Worm (Caenorhabditis elegans) whole organism, L2 larva: ENCODE measurements around the gene ptr-3.
A peak's percentile ranks its signal among the peaks of the same experiment; 100 is the strongest.

ENCODE experiments used
- C34F6.9 ChIP-seq: fragments of 150-350 bp; optimal IDR thresholded peaks from 2 replicates; lab custom pipeline; 2014; ENCODE audit warnings: missing biosample characterization, missing genetic modification characterization
- F13H6.1 ChIP-seq: sonication (generic microtip); optimal IDR thresholded peaks from 2 replicates; lab custom pipeline; 2016; ENCODE audit warnings: missing genetic modification characterization, missing compliant biosample characterization
- ZK546.5 ChIP-seq: sonication (generic microtip); optimal IDR thresholded peaks from 2 replicates; lab custom pipeline; 2017; ENCODE audit warnings: missing biosample characterization, missing genetic modification characterization
- alr-1 ChIP-seq: fragments of 150-350 bp; optimal IDR thresholded peaks from 2 replicates; lab custom pipeline; 2014; ENCODE audit warnings: missing biosample characterization, missing genetic modification characterization
- aly-2 ChIP-seq: fragments of 150-350 bp; optimal IDR thresholded peaks from 2 replicates; lab custom pipeline; 2014; ENCODE audit warnings: missing biosample characterization, missing genetic modification characterization
- ama-1 ChIP-seq: fragments of 150-350 bp; optimal IDR thresholded peaks from 2 replicates; lab custom pipeline; 2018; ENCODE audit warnings: inconsistent platforms
- blmp-1 ChIP-seq: sonication (generic microtip); optimal IDR thresholded peaks from 2 replicates; lab custom pipeline; 2017; ENCODE audit warnings: missing genetic modification characterization, mild to moderate bottlenecking, missing compliant biosample characterization, antibody characterized with exemption, moderate library complexity; ENCODE audit not compliant: insufficient read depth
- ceh-16 ChIP-seq: fragments of 150-350 bp; optimal IDR thresholded peaks from 2 replicates; lab custom pipeline; 2014; ENCODE audit warnings: missing biosample characterization, missing genetic modification characterization
- ceh-82 ChIP-seq: fragments of 150-350 bp; optimal IDR thresholded peaks from 2 replicates; lab custom pipeline; 2014; ENCODE audit warnings: missing biosample characterization, missing genetic modification characterization
- crh-2 ChIP-seq: sonication (generic microtip); optimal IDR thresholded peaks from 2 replicates; lab custom pipeline; 2017; ENCODE audit warnings: missing biosample characterization, missing genetic modification characterization
- dmd-4 ChIP-seq: sonication (generic microtip); optimal IDR thresholded peaks from 2 replicates; lab custom pipeline; 2017; ENCODE audit warnings: missing biosample characterization, missing genetic modification characterization
- elt-1 ChIP-seq: fragments of 150-350 bp; optimal IDR thresholded peaks from 2 replicates; lab custom pipeline; 2014; ENCODE audit warnings: missing biosample characterization, missing genetic modification characterization
- elt-3 ChIP-seq: sonication (generic microtip); optimal IDR thresholded peaks from 2 replicates; lab custom pipeline; 2017; ENCODE audit warnings: missing biosample characterization, missing genetic modification characterization
- fos-1 ChIP-seq: fragments of 150-350 bp; optimal IDR thresholded peaks from 2 replicates; lab custom pipeline; 2014; ENCODE audit warnings: missing biosample characterization, missing genetic modification characterization
- gmeb-1 ChIP-seq: fragments of 150-350 bp; optimal IDR thresholded peaks from 2 replicates; lab custom pipeline; 2014; ENCODE audit warnings: missing biosample characterization, missing genetic modification characterization
- lin-13 ChIP-seq: fragments of 150-350 bp; optimal IDR thresholded peaks from 2 replicates; lab custom pipeline; 2014; ENCODE audit warnings: missing biosample characterization, missing genetic modification reagents, missing genetic modification characterization
- lsy-2 ChIP-seq, 2 experiments: fragments of 150-350 bp in 1 of 2; sonication (generic microtip) in 1 of 2; optimal IDR thresholded peaks; 2 replicates each; lab custom pipeline; 2014 to 2017; ENCODE audit warnings: missing biosample characterization in 2 of 2, missing genetic modification characterization in 2 of 2
- mab-5 ChIP-seq: fragments of 150-350 bp; optimal IDR thresholded peaks from 2 replicates; lab custom pipeline; 2014; ENCODE audit warnings: missing biosample characterization, missing genetic modification characterization
- mdl-1 ChIP-seq, 2 experiments: fragments of 150-350 bp in 1 of 2; sonication (generic microtip) in 1 of 2; optimal IDR thresholded peaks; 2 replicates each; lab custom pipeline; 2017; ENCODE audit warnings: missing biosample characterization in 2 of 2, missing genetic modification characterization in 2 of 2
- nhr-10 ChIP-seq: sonication (generic microtip); optimal IDR thresholded peaks from 2 replicates; lab custom pipeline; 2017; ENCODE audit warnings: missing biosample characterization, missing genetic modification characterization
- nhr-11 ChIP-seq: fragments of 150-350 bp; optimal IDR thresholded peaks from 2 replicates; lab custom pipeline; 2014; ENCODE audit warnings: missing biosample characterization, missing genetic modification characterization
- nhr-12 ChIP-seq: fragments of 150-350 bp; optimal IDR thresholded peaks from 2 replicates; lab custom pipeline; 2014; ENCODE audit warnings: missing biosample characterization, missing genetic modification characterization
- nhr-129 ChIP-seq: fragments of 150-350 bp; optimal IDR thresholded peaks from 2 replicates; lab custom pipeline; 2014; ENCODE audit warnings: missing biosample characterization, missing genetic modification characterization
- nhr-21 ChIP-seq: fragments of 150-350 bp; optimal IDR thresholded peaks from 2 replicates; lab custom pipeline; 2014; ENCODE audit warnings: missing biosample characterization, missing genetic modification characterization
- nhr-23 ChIP-seq: fragments of 150-350 bp; optimal IDR thresholded peaks from 2 replicates; lab custom pipeline; 2014; ENCODE audit warnings: missing biosample characterization, missing genetic modification reagents, missing genetic modification characterization
- nhr-237 ChIP-seq: fragments of 150-350 bp; optimal IDR thresholded peaks from 2 replicates; lab custom pipeline; 2014; ENCODE audit warnings: missing biosample characterization, missing genetic modification characterization
- nhr-6 ChIP-seq: fragments of 150-350 bp; optimal IDR thresholded peaks from 2 replicates; lab custom pipeline; 2014; ENCODE audit warnings: missing biosample characterization, missing genetic modification characterization
- nhr-77 ChIP-seq: fragments of 150-350 bp; optimal IDR thresholded peaks from 2 replicates; lab custom pipeline; 2014; ENCODE audit warnings: missing biosample characterization, missing genetic modification characterization
- peb-1 ChIP-seq: fragments of 150-350 bp; optimal IDR thresholded peaks from 2 replicates; lab custom pipeline; 2014; ENCODE audit warnings: missing biosample characterization, missing genetic modification characterization
- sem-4 ChIP-seq: fragments of 150-350 bp; optimal IDR thresholded peaks from 2 replicates; lab custom pipeline; 2014; ENCODE audit warnings: missing biosample characterization, missing genetic modification reagents, missing genetic modification characterization
- skn-1 ChIP-seq: sonication (generic microtip); optimal IDR thresholded peaks from 2 replicates; lab custom pipeline; 2017; ENCODE audit warnings: missing biosample characterization, missing genetic modification characterization
- sma-3 ChIP-seq: sonication (generic microtip); optimal IDR thresholded peaks from 2 replicates; lab custom pipeline; 2016; ENCODE audit warnings: missing genetic modification reagents, missing genetic modification characterization, missing compliant biosample characterization
- sma-9 ChIP-seq, 2 experiments: fragments of 150-350 bp in 1 of 2; sonication (generic microtip) in 1 of 2; optimal IDR thresholded peaks; 2 replicates each; lab custom pipeline; 2014 to 2016; ENCODE audit warnings: missing genetic modification characterization in 2 of 2, mild to moderate bottlenecking in 1 of 2, missing biosample characterization in 1 of 2, missing compliant biosample characterization in 1 of 2, missing genetic modification reagents in 1 of 2, moderate library complexity in 1 of 2
- snpc-4 ChIP-seq: fragments of 150-350 bp; optimal IDR thresholded peaks from 2 replicates; lab custom pipeline; 2014; ENCODE audit warnings: missing biosample characterization, missing genetic modification characterization
- unc-55 ChIP-seq: fragments of 150-350 bp; sonication (generic microtip); optimal IDR thresholded peaks from 3 replicates; lab custom pipeline; 2014; ENCODE audit warnings: missing biosample characterization, missing genetic modification reagents, missing genetic modification characterization
- unc-62 ChIP-seq: fragments of 150-350 bp; optimal IDR thresholded peaks from 2 replicates; lab custom pipeline; 2014; ENCODE audit warnings: missing biosample characterization, missing genetic modification reagents, missing genetic modification characterization
- zag-1 ChIP-seq: fragments of 150-350 bp; optimal IDR thresholded peaks from 2 replicates; lab custom pipeline; 2014; ENCODE audit warnings: missing biosample characterization, missing genetic modification characterization
- ztf-1 ChIP-seq: fragments of 200-800 bp; sonication (Bioruptor generic); conservative IDR thresholded peaks from 2 replicates; pipeline ENCODE4 v1.3.6; 2022; ENCODE audit warnings: missing genetic modification characterization, missing compliant biosample characterization
- ztf-4 ChIP-seq: fragments of 150-350 bp; optimal IDR thresholded peaks from 2 replicates; lab custom pipeline; 2014; ENCODE audit warnings: missing biosample characterization, missing genetic modification characterization

The ptr-3 gene

ce11 chrII:387844-388355, 20.5 kb upstream of the ptr-3 start:
- TF ChIP-seq nhr-6 (no peak), ceh-16 (tag; lab: Kevin White, UChicago) (no peak), crh-2 (tag; lab: Kevin White, UChicago) (peak; percentile 55), elt-3 (tag; lab: Kevin White, UChicago) (no peak)

ce11 chrII:385957-386356, 18.6 kb upstream of the ptr-3 start, which contains the start of gene C03H5.3:
Gene C03H5.3, plus strand, starts transcription at chrII:386088.
- TF ChIP-seq elt-1 (tag; lab: Kevin White, UChicago) (no peak), peb-1 (tag; lab: Kevin White, UChicago) (no peak), aly-2 (tag; lab: Kevin White, UChicago) (no peak), nhr-11 (tag; lab: Kevin White, UChicago) (no peak), gmeb-1 (tag; lab: Kevin White, UChicago) (peak; percentile 93), nhr-23 (tag; lab: Kevin White, UChicago) (no peak), ztf-4 (tag; lab: Kevin White, UChicago) (no peak), nhr-237 (tag; lab: Kevin White, UChicago) (no peak), nhr-77 (no peak), crh-2 (tag; lab: Kevin White, UChicago) (no peak), F13H6.1 (tag; lab: Kevin White, UChicago) (peak; percentile 39), ztf-1 (GFP tag; lab: Robert Waterston, UW) (no peak), C34F6.9 (tag; lab: Kevin White, UChicago) (peak; percentile 68), sma-3 (peak; percentile 26), fos-1 (no peak), snpc-4 (tag; lab: Kevin White, UChicago) (no peak), ZK546.5 (no peak), unc-55 (GFP tag; lab: Kevin White, UChicago) (peak; percentile 75), lsy-2 (tag; optimal IDR thresholded peaks at IDR 0.05; lab: Kevin White, UChicago) (peak; percentile 62 to 70), sma-9 (GFP tag; optimal IDR thresholded peaks at IDR 0.05; lab: Kevin White, UChicago) (no peak), sma-9 (tag; optimal IDR thresholded peaks at IDR 0.05; lab: Kevin White, UChicago) (no peak), blmp-1 (tag; lab: Kevin White, UChicago) (no peak), mdl-1 (tag; optimal IDR thresholded peaks at IDR 0.05; lab: Kevin White, UChicago) (no peak), ama-1 (no peak), nhr-12 (tag; lab: Kevin White, UChicago) (no peak), nhr-129 (tag; lab: Kevin White, UChicago) (peak; percentile 15), zag-1 (tag; lab: Kevin White, UChicago) (no peak), ceh-16 (tag; lab: Kevin White, UChicago) (no peak)

ce11 chrII:385258-385657, 17.9 kb upstream of the ptr-3 start, which contains the start of gene C03H5.5:
Gene C03H5.5, minus strand, starts transcription at chrII:385358.
- TF ChIP-seq lsy-2 (tag; optimal IDR thresholded peaks at IDR 0.05; lab: Kevin White, UChicago) (no peak), nhr-21 (tag; lab: Kevin White, UChicago) (no peak), ama-1 (no peak), nhr-77 (no peak), nhr-10 (no peak), ZK546.5 (no peak), unc-62 (GFP tag; lab: Kevin White, UChicago) (no peak), mab-5 (no peak), ceh-82 (tag; lab: Kevin White, UChicago) (no peak), skn-1 (tag; lab: Kevin White, UChicago) (no peak), lin-13 (GFP tag; lab: Kevin White, UChicago) (no peak), gmeb-1 (tag; lab: Kevin White, UChicago) (no peak), ztf-4 (tag; lab: Kevin White, UChicago) (no peak), peb-1 (tag; lab: Kevin White, UChicago) (no peak), nhr-12 (tag; lab: Kevin White, UChicago) (no peak), C34F6.9 (tag; lab: Kevin White, UChicago) (no peak), dmd-4 (tag; lab: Kevin White, UChicago) (no peak), sem-4 (tag; lab: Kevin White, UChicago) (no peak), elt-1 (tag; lab: Kevin White, UChicago) (no peak), alr-1 (tag; lab: Kevin White, UChicago) (no peak)
